Worm (Caenorhabditis elegans) whole organism, early embryonic: ENCODE data around the gene Y54E2A.9.
"Not testable (repeated sequence)": the region's sequence is repeated elsewhere in the genome, so short reads cannot be mapped to it uniquely, and the experiment has no call there.

Source experiments
- ama-1 ChIP-seq: fragments of 150-350 bp; optimal IDR thresholded peaks from 2 replicates; lab custom pipeline; 2014
- sea-1 ChIP-seq: fragments of 200-800 bp; sonication (Bioruptor generic); conservative IDR thresholded peaks from 2 replicates; pipeline ENCODE4 v1.3.6; 2022; ENCODE audit warnings: missing genetic modification characterization, missing compliant biosample characterization
- tbx-37 ChIP-seq: fragments of 200-800 bp; sonication (Bioruptor generic); conservative IDR thresholded peaks from 2 replicates; pipeline ENCODE4 v1.3.6; 2022; ENCODE audit warnings: missing genetic modification reagents, missing genetic modification characterization, missing compliant biosample characterization

- not testable (repeated sequence) for TF ChIP-seq tbx-37; ama-1 (lab: Kevin White, UChicago); sea-1 (GFP tag; lab: Robert Waterston, UW)
Observed at ce11 chrII:14802527-14802926, 16.7 kb upstream of the Y54E2A.9 start.
